Worm (Caenorhabditis elegans): Measurements from ENCODE around the gene nhr-22.
A peak's percentile ranks its signal among the peaks of the same experiment; 100 is the strongest.

Gene nhr-22

DNA sequence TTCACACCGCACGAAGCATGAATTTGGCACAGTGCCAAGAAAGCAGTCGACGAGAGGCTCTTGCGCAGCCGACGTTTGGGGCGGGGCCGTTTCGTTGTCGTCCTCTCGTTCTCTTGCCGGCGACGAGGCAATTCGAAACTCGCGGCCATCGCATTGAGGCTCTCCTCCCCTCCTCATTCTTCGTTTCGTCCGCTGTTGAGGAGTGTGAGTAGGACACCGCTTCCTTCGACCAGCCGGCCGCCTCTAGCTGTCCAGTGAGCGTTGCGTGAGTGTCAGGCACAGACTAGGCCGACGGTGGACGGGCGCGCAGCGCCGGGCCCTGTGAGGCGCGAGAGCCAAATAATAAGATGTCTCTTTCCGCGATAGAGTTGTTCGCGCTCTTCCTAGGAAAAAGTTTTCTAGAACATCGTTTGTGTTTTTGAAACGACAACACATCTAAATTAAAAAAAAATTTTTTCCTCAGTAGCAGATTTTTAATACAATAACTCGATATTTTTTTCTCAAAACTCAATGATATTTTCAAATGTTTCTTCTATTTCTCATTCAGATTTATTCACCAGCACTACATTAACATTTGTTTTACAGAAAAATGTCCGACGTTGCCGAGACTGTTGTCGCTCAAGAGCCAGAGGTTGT, 42.3 kb upstream of the nhr-22 start, which contains the start of the genes T28D9.11 and T28D9.1:
T28D9.11 (minus strand) TSS at position 177 of the 636 bp plus-strand sequence.
T28D9.1 (plus strand) TSS at position 586 of the 636 bp plus-strand sequence.
- TF ChIP-seq lsy-2 (tag; optimal IDR thresholded peaks at IDR 0.05) (peak; percentile 46 to 71), zip-4 (GFP tag; optimal IDR thresholded peaks at IDR 0.05) (no peak), zag-1 (tag; optimal IDR thresholded peaks at IDR 0.05) (no peak), ceh-88 (GFP tag; IDR thresholded peaks at IDR 0.05) (no peak), tlp-1 (tag; optimal IDR thresholded peaks at IDR 0.05) (no peak), nhr-90 (tag; optimal IDR thresholded peaks at IDR 0.05; ENCODE audit: poor library complexity) (no peak), ama-1 (optimal IDR thresholded peaks at IDR 0.05) (peak; percentile 59), aly-2 (tag; optimal IDR thresholded peaks at IDR 0.05) (no peak), unc-86 (tag; optimal IDR thresholded peaks at IDR 0.05) (peak; percentile 53), sptf-1 (tag; optimal IDR thresholded peaks at IDR 0.05) (no peak), isw-1 (GFP tag; IDR thresholded peaks at IDR 0.05) (no peak), alr-1 (tag; optimal IDR thresholded peaks at IDR 0.05; ENCODE audit: borderline replicate concordance) (no peak), nhr-20 (tag; optimal IDR thresholded peaks at IDR 0.05) (peak; percentile 32), C34B4.2 (tag; optimal IDR thresholded peaks at IDR 0.05) (no peak), unc-62 (GFP tag; optimal IDR thresholded peaks at IDR 0.05) (no peak), lin-15B (tag; optimal IDR thresholded peaks at IDR 0.05) (no peak), unc-98 (GFP tag; IDR thresholded peaks at IDR 0.05) (no peak), ztf-11 (tag; optimal IDR thresholded peaks at IDR 0.05) (peak in 1 of 2 experiments; percentile 54), ets-5 (GFP tag; IDR thresholded peaks at IDR 0.05) (no peak), fkh-8 (tag; optimal IDR thresholded peaks at IDR 0.05) (peak; percentile 87), blmp-1 (tag; optimal IDR thresholded peaks at IDR 0.05) (no peak), vab-15 (tag; optimal IDR thresholded peaks at IDR 0.05) (no peak), nhr-71 (tag; optimal IDR thresholded peaks at IDR 0.05) (peak; percentile 55), mef-2 (tag; optimal IDR thresholded peaks at IDR 0.05) (no peak), mab-9 (GFP tag; IDR thresholded peaks at IDR 0.05) (0 out of 2 replicates have a peak, but pooled peaks have one; percentile 25), unc-30 (tag; optimal IDR thresholded peaks at IDR 0.05) (no peak), Y116A8C.19 (tag; optimal IDR thresholded peaks at IDR 0.05; ENCODE audit: borderline replicate concordance) (no peak), egl-13 (tag; optimal IDR thresholded peaks at IDR 0.05) (peak; percentile 26), tbx-2 (tag; optimal IDR thresholded peaks at IDR 0.05) (peak; percentile 18), snpc-4 (tag; optimal IDR thresholded peaks at IDR 0.05) (peak; percentile 80), hpl-2 (GFP tag; optimal IDR thresholded peaks at IDR 0.05) (no peak), elt-2 (tag; optimal IDR thresholded peaks at IDR 0.05) (no peak), nhr-237 (tag; optimal IDR thresholded peaks at IDR 0.05) (no peak), C16A3.4 (tag; optimal IDR thresholded peaks at IDR 0.05) (peak; percentile 12), mep-1 (tag; optimal IDR thresholded peaks at IDR 0.05) (peak; percentile 30), ceh-63 (GFP tag; optimal IDR thresholded peaks at IDR 0.05) (no peak), ceh-82 (tag; optimal IDR thresholded peaks at IDR 0.05) (peak in 2 of 3 experiments; percentile 56 to 81), skn-1 (tag; optimal IDR thresholded peaks at IDR 0.05) (no peak), ceh-8 (GFP tag; optimal IDR thresholded peaks at IDR 0.05) (no peak), sup-37 (GFP tag; optimal IDR thresholded peaks at IDR 0.05) (no peak), nhr-12 (tag; optimal IDR thresholded peaks at IDR 0.05) (no peak), fos-1 (tag; optimal IDR thresholded peaks at IDR 0.05) (no peak), pqm-1 (tag; optimal IDR thresholded peaks at IDR 0.05) (no peak), lin-39 (tag; optimal IDR thresholded peaks at IDR 0.05) (no peak), dsc-1 (tag; optimal IDR thresholded peaks at IDR 0.05) (peak; percentile 18), efl-3 (GFP tag; optimal IDR thresholded peaks at IDR 0.05) (no peak), xbp-1 (tag; optimal IDR thresholded peaks at IDR 0.05) (peak; percentile 6), egl-27 (tag; optimal IDR thresholded peaks at IDR 0.05) (no peak), hlh-4 (tag; optimal IDR thresholded peaks at IDR 0.05) (no peak), nhr-77 (tag; optimal IDR thresholded peaks at IDR 0.05) (peak; percentile 54), efl-1 (optimal IDR thresholded peaks at IDR 0.05) (peak; percentile 38 to 55), efl-1 (GFP tag; optimal IDR thresholded peaks at IDR 0.05 in 1 of 2) (peak in 1 of 2 experiments; percentile 32), irx-1 (tag; optimal IDR thresholded peaks at IDR 0.05) (no peak), fkh-10 (GFP tag; optimal IDR thresholded peaks at IDR 0.05) (peak; percentile 50)

All from whole organism, L1 larva.